Fruit fly (Drosophila melanogaster) whole organism, adult: Measurements from ENCODE around the gene CG18586.

ENCODE experiments used
- CG11617 ChIP-seq: fragments of 200-800 bp; sonication (Bioruptor generic); optimal IDR thresholded peaks from 2 replicates; lab custom pipeline; 2017; ENCODE audit warnings: mild to moderate bottlenecking, missing biosample characterization, missing genetic modification reagents, missing genetic modification characterization
- CG5204 ChIP-seq: fragments of 200-800 bp; sonication (Bioruptor generic); optimal IDR thresholded peaks from 2 replicates; lab custom pipeline; 2016; ENCODE audit warnings: missing biosample characterization, missing genetic modification characterization
- CG7101 ChIP-seq: fragments of 200-800 bp; sonication (Bioruptor generic); optimal IDR thresholded peaks from 2 replicates; lab custom pipeline; 2018; ENCODE audit warnings: missing biosample characterization, mild to moderate bottlenecking, missing genetic modification characterization, moderate library complexity
- Clk ChIP-seq: fragments of 200-800 bp; sonication (Bioruptor generic); optimal IDR thresholded peaks from 2 replicates; lab custom pipeline; 2017; ENCODE audit warnings: missing biosample characterization, missing genetic modification characterization
- toe ChIP-seq: fragments of 200-800 bp; sonication (Bioruptor generic); optimal IDR thresholded peaks from 2 replicates; lab custom pipeline; 2016; ENCODE audit warnings: missing biosample characterization, missing genetic modification characterization

DNA sequence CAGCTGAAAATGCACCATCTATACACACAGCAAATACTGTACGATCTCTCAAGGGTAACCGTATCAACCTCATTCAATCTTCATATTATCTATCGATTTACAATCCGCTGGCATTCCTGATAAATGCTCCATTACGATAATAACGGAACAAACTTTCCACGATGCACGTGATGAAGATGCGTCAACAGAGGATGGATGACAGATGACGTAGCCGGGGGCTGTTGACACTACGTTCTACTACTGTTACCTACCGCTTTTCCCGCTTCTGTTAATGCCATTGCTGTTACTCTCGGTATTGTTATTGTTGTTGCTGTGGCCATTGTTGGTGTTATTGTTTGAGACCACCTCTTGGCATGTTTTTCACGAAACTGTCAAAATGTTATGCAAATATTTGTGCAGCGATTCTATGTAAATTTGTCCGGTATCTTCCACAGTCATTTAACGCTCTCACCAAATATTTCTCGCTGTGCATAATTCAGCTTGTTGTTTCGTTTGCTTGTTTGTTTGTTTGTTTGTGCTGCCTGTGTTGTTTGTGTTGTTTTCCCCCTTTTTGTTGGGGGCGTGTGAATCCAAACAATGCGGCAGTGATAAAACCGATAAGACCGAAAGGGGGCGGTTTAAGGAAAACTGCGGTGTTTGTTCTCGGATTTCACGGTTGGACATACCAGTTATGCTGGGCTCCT is 49.2 kb upstream of the CG18586 start:
- TF ChIP-seq toe (GFP tag; lab: Kevin White, UChicago) (no peak), CG5204 (GFP tag; lab: Kevin White, UChicago) (no peak), Clk (GFP tag; lab: Kevin White, UChicago) (no peak), CG7101 (tag; lab: Kevin White, UChicago) (no peak), CG11617 (no peak)
